Fruit fly (Drosophila melanogaster) whole organism, pupa: ENCODE measurements around the gene MED17.

Experiments
- CG10348 ChIP-seq: fragments of 200-800 bp; sonication (Bioruptor generic); IDR thresholded peaks from 2 replicates; pipeline ENCODE4 v1.3.6; 2022; ENCODE audit warnings: missing biosample characterization, missing genetic modification characterization
- CG13204 ChIP-seq: fragments of 200-800 bp; sonication (Bioruptor generic); optimal IDR thresholded peaks from 2 replicates; lab custom pipeline; 2018; ENCODE audit warnings: missing biosample characterization, mild to moderate bottlenecking, missing genetic modification characterization, moderate library complexity
- CG17806 ChIP-seq: fragments of 200-800 bp; sonication (Bioruptor generic); optimal IDR thresholded peaks from 2 replicates; lab custom pipeline; 2018; ENCODE audit warnings: missing biosample characterization, mild to moderate bottlenecking, missing genetic modification characterization, moderate library complexity
- CG34367 ChIP-seq: fragments of 200-800 bp; sonication (Bioruptor generic); optimal IDR thresholded peaks from 2 replicates; lab custom pipeline; 2018; ENCODE audit warnings: missing biosample characterization, mild to moderate bottlenecking, missing genetic modification characterization
- CG9948 ChIP-seq: fragments of 200-800 bp; sonication (Bioruptor generic); optimal IDR thresholded peaks from 2 replicates; lab custom pipeline; 2018; ENCODE audit warnings: missing biosample characterization, mild to moderate bottlenecking, missing genetic modification characterization, moderate library complexity
- Ets98B ChIP-seq: fragments of 200-800 bp; sonication (Bioruptor generic); IDR thresholded peaks from 2 replicates; pipeline ENCODE4 v1.3.6; 2022; ENCODE audit warnings: missing biosample characterization, missing genetic modification characterization
- Pif1A ChIP-seq: fragments of 200-800 bp; sonication (Bioruptor generic); optimal IDR thresholded peaks from 3 replicates; lab custom pipeline; 2016; ENCODE audit warnings: missing biosample characterization, missing genetic modification characterization
- Pif1B ChIP-seq: fragments of 200-800 bp; sonication (Bioruptor generic); optimal IDR thresholded peaks from 3 replicates; lab custom pipeline; 2016; ENCODE audit warnings: missing biosample characterization, missing genetic modification characterization
- Snoo ChIP-seq: fragments of 200-800 bp; sonication (Bioruptor generic); optimal IDR thresholded peaks from 3 replicates; lab custom pipeline; 2017; ENCODE audit warnings: missing biosample characterization, mild to moderate bottlenecking, missing genetic modification characterization, inconsistent platforms
- fd96Ca ChIP-seq: fragments of 200-800 bp; sonication (Bioruptor generic); IDR thresholded peaks from 3 replicates; pipeline ENCODE4 v1.3.6; 2022; ENCODE audit warnings: missing biosample characterization, missing genetic modification characterization
- rn ChIP-seq: fragments of 200-800 bp; sonication (Bioruptor generic); IDR thresholded peaks from 2 replicates; pipeline ENCODE4 v1.3.6; 2022; ENCODE audit warnings: missing biosample characterization, missing genetic modification characterization

DNA sequence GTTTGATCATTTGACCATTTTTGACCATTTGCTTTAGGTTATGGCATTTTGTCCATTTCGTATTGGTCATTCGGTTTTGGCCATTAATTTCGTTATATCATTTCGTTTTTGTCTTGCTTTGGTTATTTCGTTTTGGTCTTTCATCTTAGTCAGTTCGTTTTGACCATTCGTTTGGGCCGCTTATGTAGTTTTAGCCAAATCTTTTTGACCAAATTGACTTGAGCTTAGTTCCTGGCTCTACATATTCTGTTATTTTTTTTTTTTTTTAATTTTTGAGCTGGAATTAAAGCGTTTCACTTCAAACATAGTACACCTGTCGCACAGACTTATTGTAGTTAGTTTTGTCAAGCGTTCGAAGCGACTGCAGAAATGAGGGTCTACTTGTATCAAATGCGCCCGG is 30.5 kb upstream of the MED17 start, which contains the start of gene CG14315:
- TF ChIP-seq fd96Ca (GFP tag; lab: Robert Waterston, UW) (no peak), CG9948 (no peak), rn (GFP tag; lab: Robert Waterston, UW) (no peak), CG34367 (tag; lab: Kevin White, UChicago) (no peak), Snoo (tag; lab: Kevin White, UChicago) (no peak), CG17806 (no peak), CG13204 (GFP tag; lab: Kevin White, UChicago) (no peak), CG10348 (no peak), Pif1B (GFP tag; lab: Kevin White, UChicago) (no peak), Ets98B (GFP tag; lab: Robert Waterston, UW) (no peak), Pif1A (GFP tag; lab: Kevin White, UChicago) (no peak)
